Worm (Caenorhabditis elegans): ENCODE measurements around the gene H13N06.2.
A peak's percentile ranks its signal among the peaks of the same experiment; 100 is the strongest.

Gene H13N06.2

DNA sequence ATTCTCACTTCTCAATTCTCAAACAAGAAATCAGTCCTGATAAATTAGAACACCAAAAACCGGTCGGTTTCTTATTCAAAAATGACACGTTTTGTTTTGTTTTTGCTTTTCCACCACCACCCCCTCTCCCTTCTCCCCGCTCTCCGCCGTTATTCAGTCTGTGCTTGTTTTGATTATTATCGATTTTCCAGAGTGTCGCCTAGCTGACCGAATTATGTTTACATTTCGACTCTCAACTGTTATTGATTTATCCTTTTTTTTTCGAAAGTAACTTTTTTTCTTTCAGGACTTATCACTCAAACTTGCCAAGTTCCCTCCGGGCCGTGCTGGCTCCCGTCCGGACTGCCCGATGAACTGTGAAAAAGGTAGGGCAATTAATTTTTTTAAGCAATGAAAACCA is 5.4 kb downstream of the H13N06.2 start, which contains the start of gene gob-1:
Gene gob-1, plus strand, starts transcription at position 281 of the 400 bp plus-strand sequence.
- TF ChIP-seq tbx-2 (tag; optimal IDR thresholded peaks at IDR 0.05) (no peak), C16A3.4 (tag; optimal IDR thresholded peaks at IDR 0.05) (no peak), aly-2 (tag; optimal IDR thresholded peaks at IDR 0.05) (no peak), C34B4.2 (tag; optimal IDR thresholded peaks at IDR 0.05) (no peak)

DNA sequence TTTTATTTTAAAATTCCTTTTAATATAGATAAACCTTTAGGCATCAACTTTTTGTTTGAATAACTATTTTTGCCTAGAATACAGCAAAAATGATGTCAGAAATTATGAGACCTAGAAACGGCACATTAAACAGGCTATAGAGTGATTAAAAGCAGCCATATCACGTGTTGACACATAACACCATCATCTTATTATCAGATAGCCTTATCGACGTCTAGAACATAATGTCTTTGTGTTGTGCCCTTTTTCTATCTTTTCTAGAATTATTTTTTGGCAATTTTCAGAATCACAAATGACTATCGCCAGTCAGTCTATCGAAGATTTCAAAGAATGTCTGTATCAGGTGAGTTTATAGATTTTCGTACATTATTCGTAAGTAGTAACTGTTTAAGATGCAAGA is 6.2 kb downstream of the H13N06.2 start:
- no peak for TF ChIP-seq tlp-1 (tag; optimal IDR thresholded peaks at IDR 0.05)
- peak; percentile 8 for TF ChIP-seq nhr-71 (tag; optimal IDR thresholded peaks at IDR 0.05)
- TF ChIP-seq mdl-1 (tag; optimal IDR thresholded peaks at IDR 0.05), result no peak
- TF ChIP-seq lin-35 (GFP tag; optimal IDR thresholded peaks at IDR 0.05), result peak in 1 of 2 experiments; percentile 29
- TF ChIP-seq elt-2 (tag; optimal IDR thresholded peaks at IDR 0.05), result peak; percentile 57
- no peak for TF ChIP-seq efl-1 (optimal IDR thresholded peaks at IDR 0.05)
- peak in 1 of 2 experiments; percentile 92 for TF ChIP-seq efl-1 (GFP tag; optimal IDR thresholded peaks at IDR 0.05 in 1 of 2)
- TF ChIP-seq C34B4.2 (tag; optimal IDR thresholded peaks at IDR 0.05), result no peak
- no peak for TF ChIP-seq unc-30 (tag; optimal IDR thresholded peaks at IDR 0.05)
- no peak for TF ChIP-seq ceh-90 (tag; optimal IDR thresholded peaks at IDR 0.05)
- TF ChIP-seq mep-1 (tag; optimal IDR thresholded peaks at IDR 0.05), result no peak
- TF ChIP-seq pqm-1 (tag; optimal IDR thresholded peaks at IDR 0.05), result no peak
- no peak for TF ChIP-seq ets-5 (GFP tag; IDR thresholded peaks at IDR 0.05)

DNA sequence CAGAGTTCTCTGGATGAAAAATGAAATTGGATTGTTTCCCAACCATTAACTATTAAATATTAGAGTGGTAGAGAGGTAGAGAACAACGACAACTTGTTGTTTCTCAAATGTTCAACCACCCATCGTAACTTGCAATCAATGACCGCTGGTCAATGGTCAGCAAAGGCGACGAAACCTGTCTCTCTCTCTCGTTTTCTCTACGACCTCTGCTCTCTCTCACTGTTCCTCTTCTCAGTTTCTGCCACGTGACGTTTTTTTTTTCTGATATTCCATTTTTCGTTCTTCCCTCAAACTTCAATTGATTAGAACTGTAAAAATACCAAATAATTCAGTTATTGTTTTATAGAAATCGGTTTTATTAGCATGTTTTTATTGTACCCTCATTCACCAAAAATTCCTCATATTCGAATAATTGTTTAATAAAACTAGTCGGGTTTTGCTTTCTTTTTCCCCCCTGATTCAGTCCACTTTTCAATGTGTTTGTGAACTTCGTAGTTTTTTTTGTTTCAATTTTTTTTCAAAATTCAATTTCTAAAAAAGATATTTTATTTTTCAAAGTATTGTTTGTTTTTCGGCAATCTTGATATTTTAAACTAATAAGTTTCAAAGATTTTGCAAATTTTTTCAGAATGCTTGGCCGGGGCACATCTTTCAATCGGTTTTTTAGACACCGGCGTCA is 9.2 kb downstream of the H13N06.2 start, which contains the start of gene suox-1:
Gene suox-1, plus strand, starts transcription at position 629 of the 679 bp plus-strand sequence.
- TF ChIP-seq nhr-47 (tag; optimal IDR thresholded peaks at IDR 0.05) (peak; percentile 4), nhr-85 (tag) (peak; percentile 92), skn-1 (tag; optimal IDR thresholded peaks at IDR 0.05) (no peak), nhr-71 (tag; optimal IDR thresholded peaks at IDR 0.05) (peak; percentile 53), dpl-1 (GFP tag; optimal IDR thresholded peaks at IDR 0.05) (peak in 1 of 3 experiments; percentile 12), nhr-90 (tag; optimal IDR thresholded peaks at IDR 0.05; ENCODE audit: poor library complexity) (peak; percentile 47), nhr-19 (GFP tag; conservative IDR thresholded peaks at IDR 0.05) (0 out of 2 replicates have a peak, but pooled peaks have one; percentile 16), efl-1 (optimal IDR thresholded peaks at IDR 0.05) (no peak), efl-1 (GFP tag; optimal IDR thresholded peaks at IDR 0.05 in 1 of 2) (peak in 1 of 2 experiments; percentile 75), mdl-1 (tag; optimal IDR thresholded peaks at IDR 0.05) (peak in 1 of 2 experiments; percentile 61), blmp-1 (tag; optimal IDR thresholded peaks at IDR 0.05) (peak; percentile 43), snpc-4 (tag; optimal IDR thresholded peaks at IDR 0.05) (no peak), lin-14 (GFP tag; optimal IDR thresholded peaks at IDR 0.05) (peak; percentile 68), snu-23 (GFP tag; optimal IDR thresholded peaks at IDR 0.05) (peak; percentile 65), ztf-4 (tag; optimal IDR thresholded peaks at IDR 0.05) (no peak), lin-35 (GFP tag; optimal IDR thresholded peaks at IDR 0.05) (peak in 1 of 2 experiments; percentile 57), nhr-77 (tag; optimal IDR thresholded peaks at IDR 0.05) (no peak), ceh-82 (tag; optimal IDR thresholded peaks at IDR 0.05) (no peak), unc-62 (GFP tag; optimal IDR thresholded peaks at IDR 0.05) (no peak), fkh-10 (GFP tag; optimal IDR thresholded peaks at IDR 0.05) (no peak), elt-3 (tag; optimal IDR thresholded peaks at IDR 0.05) (peak in 1 of 6 experiments; percentile 42), nhr-20 (tag; optimal IDR thresholded peaks at IDR 0.05) (peak; percentile 66), C16A3.4 (tag; optimal IDR thresholded peaks at IDR 0.05) (peak; percentile 20), grh-1 (GFP tag; IDR thresholded peaks at IDR 0.05) (peak; percentile 78), unc-30 (tag; optimal IDR thresholded peaks at IDR 0.05) (no peak), unc-86 (tag; optimal IDR thresholded peaks at IDR 0.05) (no peak)
